Fruit fly (Drosophila melanogaster) whole organism, embryonic: ENCODE measurements around the gene lap.

Source experiments
- Abd-B ChIP-seq: fragments of 200-800 bp; sonication (Bioruptor generic); optimal IDR thresholded peaks from 2 replicates; lab custom pipeline; 2018; ENCODE audit warnings: missing biosample characterization, mild to moderate bottlenecking, missing genetic modification characterization, moderate library complexity
- Aef1 ChIP-seq: fragments of 200-800 bp; sonication (Bioruptor generic); IDR thresholded peaks from 3 replicates; pipeline ENCODE4 v1.3.6; 2022; ENCODE audit warnings: missing biosample characterization, missing genetic modification characterization
- BEAF-32 ChIP-seq: fragments of 200-800 bp; sonication (Bioruptor generic); optimal IDR thresholded peaks from 3 replicates; lab custom pipeline; 2017; ENCODE audit warnings: missing biosample characterization, missing genetic modification characterization, mild to moderate bottlenecking, moderate library complexity, missing genetic modification reagents
- C15 ChIP-seq: fragments of 200-800 bp; sonication (Bioruptor generic); IDR thresholded peaks from 3 replicates; pipeline ENCODE4 v1.3.6; 2022; ENCODE audit warnings: missing biosample characterization, missing genetic modification characterization
- CG10274 ChIP-seq: fragments of 200-800 bp; sonication (Bioruptor generic); optimal IDR thresholded peaks from 3 replicates; lab custom pipeline; 2017; ENCODE audit warnings: missing biosample characterization, mild to moderate bottlenecking, missing genetic modification characterization
- CG10462 ChIP-seq: fragments of 200-800 bp; sonication (Bioruptor generic); optimal IDR thresholded peaks from 2 replicates; lab custom pipeline; 2016; ENCODE audit warnings: missing biosample characterization, missing genetic modification characterization
- CG12391 ChIP-seq: fragments of 200-800 bp; sonication (Bioruptor generic); optimal IDR thresholded peaks from 3 replicates; lab custom pipeline; 2018; ENCODE audit warnings: missing biosample characterization, mild to moderate bottlenecking, missing genetic modification characterization, moderate library complexity
- CG14860 ChIP-seq: fragments of 200-800 bp; sonication (Bioruptor generic); IDR thresholded peaks from 3 replicates; pipeline ENCODE4 v1.3.6; 2022; ENCODE audit warnings: missing biosample characterization, missing genetic modification characterization; ENCODE audit not compliant: partially characterized antibody
- CG1529 ChIP-seq: fragments of 200-800 bp; sonication (Bioruptor generic); optimal IDR thresholded peaks from 3 replicates; lab custom pipeline; 2018; ENCODE audit warnings: missing biosample characterization, missing genetic modification characterization
- CG15479 ChIP-seq: fragments of 200-800 bp; sonication (Bioruptor generic); optimal IDR thresholded peaks from 3 replicates; lab custom pipeline; 2019; ENCODE audit warnings: missing biosample characterization, mild to moderate bottlenecking, missing genetic modification characterization, moderate library complexity
- CG1647 ChIP-seq: fragments of 200-800 bp; sonication (Bioruptor generic); optimal IDR thresholded peaks from 3 replicates; lab custom pipeline; 2016; ENCODE audit warnings: missing biosample characterization, missing genetic modification characterization
- CG17802 ChIP-seq: fragments of 200-800 bp; sonication (Bioruptor generic); optimal IDR thresholded peaks from 2 replicates; lab custom pipeline; 2018; ENCODE audit warnings: missing biosample characterization, mild to moderate bottlenecking, missing genetic modification characterization, moderate library complexity
- CG18011 ChIP-seq: fragments of 200-800 bp; sonication (Bioruptor generic); optimal IDR thresholded peaks from 2 replicates; lab custom pipeline; 2017; ENCODE audit warnings: missing biosample characterization, missing genetic modification characterization, mild to moderate bottlenecking, moderate library complexity, missing genotype
- CG1832 ChIP-seq: fragments of 200-800 bp; sonication (Bioruptor generic); optimal IDR thresholded peaks from 2 replicates; lab custom pipeline; 2017; ENCODE audit warnings: missing biosample characterization, mild to moderate bottlenecking, missing genetic modification characterization, inconsistent platforms
- CG2678 ChIP-seq: fragments of 200-800 bp; sonication (Bioruptor generic); optimal IDR thresholded peaks from 3 replicates; lab custom pipeline; 2019; ENCODE audit warnings: missing biosample characterization, mild to moderate bottlenecking, missing genetic modification characterization, moderate library complexity
- CG4820 ChIP-seq: fragments of 200-800 bp; sonication (Bioruptor generic); optimal IDR thresholded peaks from 3 replicates; lab custom pipeline; 2016; ENCODE audit warnings: missing biosample characterization, missing genetic modification characterization
- CG8089 ChIP-seq: fragments of 200-800 bp; sonication (Bioruptor generic); optimal IDR thresholded peaks from 3 replicates; lab custom pipeline; 2016; ENCODE audit warnings: missing biosample characterization, missing genetic modification characterization
- CG8281 ChIP-seq: fragments of 200-800 bp; sonication (Bioruptor generic); optimal IDR thresholded peaks from 2 replicates; lab custom pipeline; 2018; ENCODE audit warnings: missing biosample characterization, mild to moderate bottlenecking, missing genetic modification characterization, moderate library complexity
- D ChIP-seq, 2 experiments: fragments of 200-800 bp in 1 of 2; fragments of >200 bp in 1 of 2; sonication (Bioruptor generic) in 1 of 2; optimal IDR thresholded peaks; 2 replicates in 1 of 2; 3 replicates in 1 of 2; lab custom pipeline; 2017; ENCODE audit warnings: mild to moderate bottlenecking in 1 of 2, missing biosample characterization in 1 of 2, missing genetic modification characterization in 1 of 2, missing genetic modification reagents in 1 of 2
- D19A ChIP-seq: fragments of 200-800 bp; optimal IDR thresholded peaks from 3 replicates; lab custom pipeline; 2019; ENCODE audit warnings: missing biosample characterization, mild to moderate bottlenecking, missing genetic modification characterization, moderate library complexity
- D19B ChIP-seq: fragments of 200-800 bp; sonication (Bioruptor generic); optimal IDR thresholded peaks from 2 replicates; lab custom pipeline; 2017; ENCODE audit warnings: missing biosample characterization, mild to moderate bottlenecking, missing genetic modification characterization
- H15 ChIP-seq: fragments of 200-800 bp; sonication (Bioruptor generic); IDR thresholded peaks from 3 replicates; pipeline ENCODE4 v1.3.6; 2022; ENCODE audit warnings: missing biosample characterization, missing genetic modification characterization
- HmgD ChIP-seq: fragments of 200-800 bp; sonication (Bioruptor generic); optimal IDR thresholded peaks from 3 replicates; lab custom pipeline; 2016; ENCODE audit warnings: missing biosample characterization, missing genetic modification characterization
- Hmr ChIP-seq: fragments of 200-800 bp; sonication (Bioruptor generic); optimal IDR thresholded peaks from 3 replicates; lab custom pipeline; 2017; ENCODE audit warnings: mild to moderate bottlenecking, missing biosample characterization, missing genetic modification reagents, missing genetic modification characterization
- MESR4 ChIP-seq: fragments of 200-800 bp; sonication (Bioruptor generic); optimal IDR thresholded peaks from 2 replicates; lab custom pipeline; 2018; ENCODE audit warnings: missing biosample characterization, mild to moderate bottlenecking, missing genetic modification characterization, moderate library complexity
- Mad ChIP-seq: fragments of 200-800 bp; sonication (Bioruptor generic); optimal IDR thresholded peaks from 2 replicates; lab custom pipeline; 2016; ENCODE audit warnings: missing biosample characterization, missing genetic modification characterization
- Meics ChIP-seq: fragments of 200-800 bp; sonication (Bioruptor generic); optimal IDR thresholded peaks from 2 replicates; lab custom pipeline; 2017; ENCODE audit warnings: missing biosample characterization, mild to moderate bottlenecking, missing genetic modification characterization
- Pdp1 ChIP-seq, 2 experiments: fragments of 200-800 bp; sonication (Bioruptor generic); optimal IDR thresholded peaks; 3 replicates each; lab custom pipeline; 2016; ENCODE audit warnings: missing biosample characterization in 2 of 2, missing genetic modification characterization in 2 of 2, mild to moderate bottlenecking in 1 of 2, moderate library complexity in 1 of 2
- Sin3A ChIP-seq: fragments of >200 bp; optimal IDR thresholded peaks from 2 replicates; lab custom pipeline; 2018
- Xrp1 ChIP-seq: fragments of 200-800 bp; sonication (Bioruptor generic); IDR thresholded peaks from 2 replicates; pipeline ENCODE4 v1.3.6; 2022; ENCODE audit warnings: missing biosample characterization, missing genetic modification characterization
- YL-1 ChIP-seq: fragments of 200-800 bp; sonication (Bioruptor generic); optimal IDR thresholded peaks from 3 replicates; lab custom pipeline; 2017; ENCODE audit warnings: missing biosample characterization, mild to moderate bottlenecking, missing genetic modification characterization
- bigmax ChIP-seq: fragments of 200-800 bp; sonication (Bioruptor generic); optimal IDR thresholded peaks from 2 replicates; lab custom pipeline; 2018; ENCODE audit warnings: missing biosample characterization, mild to moderate bottlenecking, missing genetic modification characterization
- cg ChIP-seq: fragments of 200-800 bp; sonication (Bioruptor generic); optimal IDR thresholded peaks from 3 replicates; lab custom pipeline; 2019; ENCODE audit warnings: missing biosample characterization, mild to moderate bottlenecking, missing genetic modification characterization, moderate library complexity
- dmrt11E ChIP-seq: fragments of 200-800 bp; sonication (Bioruptor generic); optimal IDR thresholded peaks from 3 replicates; lab custom pipeline; 2018; ENCODE audit warnings: missing biosample characterization, mild to moderate bottlenecking, missing genetic modification characterization, moderate library complexity
- fd3F ChIP-seq: fragments of 200-800 bp; sonication (Bioruptor generic); optimal IDR thresholded peaks from 2 replicates; lab custom pipeline; 2018; ENCODE audit warnings: missing biosample characterization, mild to moderate bottlenecking, missing genetic modification characterization, moderate library complexity
- ftz-f1 ChIP-seq: fragments of 200-800 bp; sonication (Bioruptor generic); optimal IDR thresholded peaks from 2 replicates; lab custom pipeline; 2016; ENCODE audit warnings: missing biosample characterization, missing genetic modification characterization
- gfzf ChIP-seq: fragments of 200-800 bp; sonication (Bioruptor generic); optimal IDR thresholded peaks from 2 replicates; lab custom pipeline; 2016; ENCODE audit warnings: missing biosample characterization, mild to moderate bottlenecking, missing genetic modification characterization, moderate library complexity
- h ChIP-seq: fragments of >200 bp; optimal IDR thresholded peaks from 2 replicates; lab custom pipeline; 2017
- hth ChIP-seq: fragments of >200 bp; optimal IDR thresholded peaks from 2 replicates; lab custom pipeline; 2017; ENCODE audit warnings: inconsistent platforms
- ind ChIP-seq: fragments of 200-800 bp; sonication (Bioruptor generic); optimal IDR thresholded peaks from 3 replicates; lab custom pipeline; 2016; ENCODE audit warnings: missing biosample characterization, missing genetic modification characterization
- nom ChIP-seq: fragments of 200-800 bp; sonication (Bioruptor generic); optimal IDR thresholded peaks from 2 replicates; lab custom pipeline; 2017; ENCODE audit warnings: missing biosample characterization, missing genetic modification characterization, mild to moderate bottlenecking, moderate library complexity, missing genetic modification reagents
- phol ChIP-seq: fragments of 200-800 bp; sonication (Bioruptor generic); optimal IDR thresholded peaks from 3 replicates; lab custom pipeline; 2018; ENCODE audit warnings: missing biosample characterization, mild to moderate bottlenecking, missing genetic modification characterization, moderate library complexity
- pros ChIP-seq: fragments of 200-800 bp; sonication (Bioruptor generic); optimal IDR thresholded peaks from 3 replicates; lab custom pipeline; 2019; ENCODE audit warnings: missing biosample characterization, mild to moderate bottlenecking, missing genetic modification characterization, moderate library complexity
- pzg ChIP-seq: fragments of 200-800 bp; sonication (Bioruptor generic); optimal IDR thresholded peaks from 3 replicates; lab custom pipeline; 2018; ENCODE audit warnings: missing biosample characterization, mild to moderate bottlenecking, missing genetic modification characterization, moderate library complexity
- ranshi ChIP-seq: fragments of 200-800 bp; sonication (Bioruptor generic); IDR thresholded peaks from 2 replicates; pipeline ENCODE4 v1.3.6; 2022; ENCODE audit warnings: missing biosample characterization, missing genetic modification characterization
- sens-2 ChIP-seq: fragments of 200-800 bp; sonication (Bioruptor generic); IDR thresholded peaks from 2 replicates; pipeline ENCODE4 v1.3.6; 2022; ENCODE audit warnings: missing biosample characterization, missing genetic modification characterization
- shn ChIP-seq: fragments of 200-800 bp; sonication (Bioruptor generic); optimal IDR thresholded peaks from 3 replicates; lab custom pipeline; 2016; ENCODE audit warnings: missing biosample characterization, missing genetic modification characterization
- toy ChIP-seq: fragments of 200-800 bp; sonication (Bioruptor generic); IDR thresholded peaks from 2 replicates; pipeline ENCODE4 v1.3.6; 2022; ENCODE audit warnings: missing biosample characterization, missing genetic modification characterization
- yki ChIP-seq: fragments of >200 bp; optimal IDR thresholded peaks from 3 replicates; lab custom pipeline; 2018

lap gene

dm6 chr3R:7187093-7187912 is 509 bp downstream of the lap start (continued):
- no peak for TF ChIP-seq CG14860 (GFP tag; lab: Robert Waterston, UW)
- TF ChIP-seq Xrp1 (GFP tag; lab: Robert Waterston, UW): 0 out of 2 replicates have a peak, but pooled peaks have one; percentile 30
- TF ChIP-seq Aef1 (GFP tag; lab: Robert Waterston, UW): no peak
- no peak for TF ChIP-seq CG8089 (GFP tag; lab: Kevin White, UChicago)
- peak; percentile 24 for TF ChIP-seq yki (lab: Kevin White, UChicago)
- TF ChIP-seq bigmax (GFP tag; lab: Kevin White, UChicago): no peak
- TF ChIP-seq phol: no peak
- TF ChIP-seq CG1832 (GFP tag; lab: Kevin White, UChicago): peak; percentile 53
- TF ChIP-seq Meics (GFP tag; lab: Kevin White, UChicago): peak; percentile 9
- peak; percentile 20 for TF ChIP-seq dmrt11E (tag; lab: Kevin White, UChicago)
- peak; percentile 5 for TF ChIP-seq D19A (tag; lab: Kevin White, UChicago)
- TF ChIP-seq Sin3A (lab: Kevin White, UChicago): peak; percentile 30
- TF ChIP-seq nom: peak; percentile 42
- no peak for TF ChIP-seq CG4820 (GFP tag; lab: Kevin White, UChicago)
- TF ChIP-seq shn (GFP tag; lab: Kevin White, UChicago): no peak
- peak; percentile 65 for TF ChIP-seq ftz-f1 (GFP tag; lab: Kevin White, UChicago)
- peak; percentile 21 for TF ChIP-seq D (optimal IDR thresholded peaks at IDR 0.05; lab: Kevin White, UChicago)
- TF ChIP-seq D (GFP tag; optimal IDR thresholded peaks at IDR 0.05; lab: Kevin White, UChicago): no peak
- TF ChIP-seq fd3F (GFP tag; lab: Kevin White, UChicago): no peak
- no peak for TF ChIP-seq h (lab: Kevin White, UChicago)
- peak; percentile 30 for TF ChIP-seq BEAF-32 (GFP tag; lab: Kevin White, UChicago)
- peak; percentile 45 for TF ChIP-seq CG12391 (tag; lab: Kevin White, UChicago)
- no peak for TF ChIP-seq CG18011 (GFP tag; lab: Kevin White, UChicago)
- peak; percentile 19 for TF ChIP-seq gfzf (GFP tag; lab: Kevin White, UChicago)
- peak; percentile 27 for TF ChIP-seq CG15479
- peak; percentile 81 for TF ChIP-seq MESR4 (GFP tag; lab: Kevin White, UChicago)
- no peak for TF ChIP-seq D19B (GFP tag; lab: Kevin White, UChicago)
- TF ChIP-seq Mad (GFP tag; lab: Kevin White, UChicago): no peak
- peak; percentile 3 for TF ChIP-seq pros (GFP tag; lab: Kevin White, UChicago)
- TF ChIP-seq CG1647: no peak
- peak; percentile 96 for TF ChIP-seq CG8281 (tag; lab: Kevin White, UChicago)
- TF ChIP-seq pzg: no peak
- no peak for TF ChIP-seq CG10274 (GFP tag; lab: Kevin White, UChicago)
- no peak for TF ChIP-seq sens-2 (GFP tag; lab: Robert Waterston, UW)
- no peak for TF ChIP-seq toy (GFP tag; lab: Robert Waterston, UW)
- TF ChIP-seq CG10462 (GFP tag; lab: Kevin White, UChicago): peak; percentile 23
- no peak for TF ChIP-seq Hmr
- TF ChIP-seq H15 (GFP tag; lab: Robert Waterston, UW): no peak
- TF ChIP-seq YL-1 (GFP tag; lab: Kevin White, UChicago): no peak
- TF ChIP-seq CG1529 (GFP tag; lab: Kevin White, UChicago): no peak
- TF ChIP-seq CG2678 (tag; lab: Kevin White, UChicago): no peak
- TF ChIP-seq hth: no peak
- no peak for TF ChIP-seq HmgD (GFP tag; lab: Kevin White, UChicago)
- TF ChIP-seq C15 (GFP tag; lab: Robert Waterston, UW): no peak
- TF ChIP-seq ranshi (GFP tag; lab: Robert Waterston, UW): 0 out of 2 replicates have a peak, but pooled peaks have one; percentile 13
- TF ChIP-seq cg: peak; percentile 96
- TF ChIP-seq Pdp1 (GFP tag; optimal IDR thresholded peaks at IDR 0.05; lab: Kevin White, UChicago): peak in 1 of 2 experiments; percentile 39
- peak; percentile 22 for TF ChIP-seq ind (GFP tag; lab: Kevin White, UChicago)
- no peak for TF ChIP-seq CG17802
- no peak for TF ChIP-seq Abd-B
